Worm (Caenorhabditis elegans) whole organism, mixed stage, embryonic: Measurements from ENCODE around the gene F40F8.1.

Experiments
- bed-3 ChIP-seq: fragments of 200-800 bp; sonication (Bioruptor generic); optimal IDR thresholded peaks from 3 replicates; lab custom pipeline; 2018; ENCODE audit warnings: mild to moderate bottlenecking, missing genetic modification characterization, moderate library complexity, missing compliant biosample characterization
- ces-1 ChIP-seq: fragments of 150-350 bp; optimal IDR thresholded peaks from 2 replicates; lab custom pipeline; 2014; ENCODE audit warnings: missing biosample characterization, missing genetic modification reagents, missing genetic modification characterization
- elt-3 ChIP-seq: fragments of 150-350 bp; optimal IDR thresholded peaks from 2 replicates; lab custom pipeline; 2014; ENCODE audit warnings: missing biosample characterization, missing genetic modification characterization
- hlh-1 ChIP-seq: fragments of 150-350 bp; optimal IDR thresholded peaks from 2 replicates; lab custom pipeline; 2014; ENCODE audit warnings: missing biosample characterization, missing genetic modification reagents, missing genetic modification characterization
- lin-32 ChIP-seq: fragments of 200-800 bp; sonication (Bioruptor generic); optimal IDR thresholded peaks from 2 replicates; lab custom pipeline; 2018; ENCODE audit warnings: mild to moderate bottlenecking, missing genetic modification characterization, missing compliant biosample characterization
- lsy-2 ChIP-seq: fragments of 150-350 bp; optimal IDR thresholded peaks from 2 replicates; lab custom pipeline; 2014; ENCODE audit warnings: missing biosample characterization, missing genetic modification characterization
- mep-1 ChIP-seq: fragments of 150-350 bp; optimal IDR thresholded peaks from 2 replicates; lab custom pipeline; 2017; ENCODE audit warnings: missing biosample characterization, missing genetic modification reagents, missing genetic modification characterization, inconsistent platforms
- nhr-237 ChIP-seq: fragments of 150-350 bp; optimal IDR thresholded peaks from 2 replicates; lab custom pipeline; 2014; ENCODE audit warnings: missing biosample characterization, missing genetic modification characterization
- nhr-76 ChIP-seq: sonication (generic microtip); optimal IDR thresholded peaks from 2 replicates; lab custom pipeline; 2017; ENCODE audit warnings: missing biosample characterization, missing genetic modification characterization
- snpc-4 ChIP-seq: fragments of 150-350 bp; optimal IDR thresholded peaks from 2 replicates; lab custom pipeline; 2014; ENCODE audit warnings: missing biosample characterization, missing genetic modification characterization
- sptf-1 ChIP-seq: sonication (generic microtip); optimal IDR thresholded peaks from 2 replicates; lab custom pipeline; 2017; ENCODE audit warnings: mild to moderate bottlenecking, missing genetic modification characterization, moderate library complexity, missing compliant biosample characterization
- unc-39 ChIP-seq: fragments of 150-350 bp; optimal IDR thresholded peaks from 2 replicates; lab custom pipeline; 2014; ENCODE audit warnings: missing biosample characterization, missing genetic modification characterization
- unc-62 ChIP-seq: fragments of 150-350 bp; optimal IDR thresholded peaks from 2 replicates; lab custom pipeline; 2014; ENCODE audit warnings: missing biosample characterization, missing genetic modification reagents, missing genetic modification characterization

- no peak for TF ChIP-seq sptf-1 (tag; lab: Kevin White, UChicago)
- TF ChIP-seq unc-62 (GFP tag; lab: Kevin White, UChicago): no peak
- no peak for TF ChIP-seq unc-39 (tag; lab: Kevin White, UChicago)
- no peak for TF ChIP-seq lsy-2 (tag; lab: Kevin White, UChicago)
- TF ChIP-seq nhr-76 (tag; lab: Kevin White, UChicago): no peak
- TF ChIP-seq hlh-1 (tag; lab: Kevin White, UChicago): no peak
- no peak for TF ChIP-seq ces-1 (GFP tag; lab: Kevin White, UChicago)
- TF ChIP-seq bed-3 (GFP tag; lab: Kevin White, UChicago): no peak
- TF ChIP-seq elt-3 (tag; lab: Kevin White, UChicago): no peak
- TF ChIP-seq nhr-237: no peak
- no peak for TF ChIP-seq snpc-4
- TF ChIP-seq mep-1 (tag; lab: Kevin White, UChicago): no peak
- TF ChIP-seq lin-32: no peak
These were observed 25.6 kb downstream of the F40F8.1 start for ce11 chrII:11153080-11153479.
